Worm (Caenorhabditis elegans): ENCODE results near the gene Y48B6A.10.

ce11 chrII:14175099-14175498, 39.1 kb upstream of the Y48B6A.10 start, which contains the start of gene Y48B6A.5:
- TF ChIP-seq duxl-1 (tag; optimal IDR thresholded peaks at IDR 0.05; ENCODE audit: poor library complexity) (no peak), ztf-11 (tag; optimal IDR thresholded peaks at IDR 0.05) (no peak), ztf-7 (tag; optimal IDR thresholded peaks at IDR 0.05) (no peak), pqm-1 (tag; optimal IDR thresholded peaks at IDR 0.05) (no peak), egl-27 (tag; optimal IDR thresholded peaks at IDR 0.05) (no peak), ceh-44 (GFP tag; IDR thresholded peaks at IDR 0.05) (no peak), nhr-11 (tag; optimal IDR thresholded peaks at IDR 0.05) (no peak), gei-8 (GFP tag; optimal IDR thresholded peaks at IDR 0.05) (no peak), hmg-1.1 (GFP tag; IDR thresholded peaks at IDR 0.05) (no peak), F26F4.8 (GFP tag; conservative IDR thresholded peaks at IDR 0.05) (no peak), unc-39 (tag; optimal IDR thresholded peaks at IDR 0.05) (no peak), zag-1 (tag; optimal IDR thresholded peaks at IDR 0.05) (no peak)
